Worm (Caenorhabditis elegans): ENCODE data around the gene lips-11.

- TF ChIP-seq him-1 (tag; optimal IDR thresholded peaks at IDR 0.05) (no peak), W03F9.2 (tag; optimal IDR thresholded peaks at IDR 0.05) (no peak)
These were observed 35.4 kb downstream of the lips-11 start, which contains the start of gene K02E7.11 for ce11 chrII:1075424-1075823.

All from whole organism, L4/young adult.